Fruit fly (Drosophila melanogaster) whole organism, pupa: ENCODE results near the gene Spn28Dc.

Experiments
- CG10348 ChIP-seq: fragments of 200-800 bp; sonication (Bioruptor generic); IDR thresholded peaks from 2 replicates; pipeline ENCODE4 v1.3.6; 2022; ENCODE audit warnings: missing biosample characterization, missing genetic modification characterization
- CG12605 ChIP-seq: fragments of 200-800 bp; sonication (Bioruptor generic); IDR thresholded peaks from 2 replicates; pipeline ENCODE4 v1.3.6; 2022; ENCODE audit warnings: missing biosample characterization, missing genetic modification characterization
- CG13204 ChIP-seq: fragments of 200-800 bp; sonication (Bioruptor generic); optimal IDR thresholded peaks from 2 replicates; lab custom pipeline; 2018; ENCODE audit warnings: missing biosample characterization, mild to moderate bottlenecking, missing genetic modification characterization, moderate library complexity
- CG14655 ChIP-seq: fragments of 200-800 bp; sonication (Bioruptor generic); optimal IDR thresholded peaks from 3 replicates; lab custom pipeline; 2017; ENCODE audit warnings: mild to moderate bottlenecking, missing biosample characterization, missing genetic modification reagents, missing genetic modification characterization
- CG15710 ChIP-seq: fragments of 200-800 bp; sonication (Bioruptor generic); optimal IDR thresholded peaks from 2 replicates; lab custom pipeline; 2018; ENCODE audit warnings: missing biosample characterization, mild to moderate bottlenecking, missing genetic modification characterization, moderate library complexity
- CG17806 ChIP-seq: fragments of 200-800 bp; sonication (Bioruptor generic); optimal IDR thresholded peaks from 2 replicates; lab custom pipeline; 2018; ENCODE audit warnings: missing biosample characterization, mild to moderate bottlenecking, missing genetic modification characterization, moderate library complexity
- CG32121 ChIP-seq: fragments of 200-800 bp; sonication (Bioruptor generic); IDR thresholded peaks from 2 replicates; pipeline ENCODE4 v1.3.6; 2022; ENCODE audit warnings: missing biosample characterization, missing genetic modification characterization
- CG34367 ChIP-seq: fragments of 200-800 bp; sonication (Bioruptor generic); optimal IDR thresholded peaks from 2 replicates; lab custom pipeline; 2018; ENCODE audit warnings: missing biosample characterization, mild to moderate bottlenecking, missing genetic modification characterization
- CG4496 ChIP-seq: fragments of 200-800 bp; sonication (Bioruptor generic); IDR thresholded peaks from 3 replicates; pipeline ENCODE4 v1.3.6; 2022; ENCODE audit warnings: missing biosample characterization, missing genetic modification characterization
- CG8159 ChIP-seq: fragments of 200-800 bp; sonication (Bioruptor generic); optimal IDR thresholded peaks from 3 replicates; lab custom pipeline; 2018; ENCODE audit warnings: missing biosample characterization, mild to moderate bottlenecking, missing genetic modification characterization, moderate library complexity
- CG8301 ChIP-seq: fragments of 200-800 bp; sonication (Bioruptor generic); optimal IDR thresholded peaks from 2 replicates; lab custom pipeline; 2018; ENCODE audit warnings: missing biosample characterization, mild to moderate bottlenecking, missing genetic modification characterization
- CG9948 ChIP-seq: fragments of 200-800 bp; sonication (Bioruptor generic); optimal IDR thresholded peaks from 2 replicates; lab custom pipeline; 2018; ENCODE audit warnings: missing biosample characterization, mild to moderate bottlenecking, missing genetic modification characterization, moderate library complexity
- D1 ChIP-seq: fragments of 200-800 bp; sonication (Bioruptor generic); optimal IDR thresholded peaks from 2 replicates; lab custom pipeline; 2018; ENCODE audit warnings: missing biosample characterization, mild to moderate bottlenecking, missing genetic modification characterization, moderate library complexity
- EcR ChIP-seq: fragments of 200-800 bp; sonication (Bioruptor generic); optimal IDR thresholded peaks from 3 replicates; lab custom pipeline; 2019; ENCODE audit warnings: missing biosample characterization, missing genetic modification characterization, mild to moderate bottlenecking, moderate library complexity, missing genetic modification reagents
- Ets98B ChIP-seq: fragments of 200-800 bp; sonication (Bioruptor generic); IDR thresholded peaks from 2 replicates; pipeline ENCODE4 v1.3.6; 2022; ENCODE audit warnings: missing biosample characterization, missing genetic modification characterization
- Pif1A ChIP-seq: fragments of 200-800 bp; sonication (Bioruptor generic); optimal IDR thresholded peaks from 3 replicates; lab custom pipeline; 2016; ENCODE audit warnings: missing biosample characterization, missing genetic modification characterization
- Pif1B ChIP-seq: fragments of 200-800 bp; sonication (Bioruptor generic); optimal IDR thresholded peaks from 3 replicates; lab custom pipeline; 2016; ENCODE audit warnings: missing biosample characterization, missing genetic modification characterization
- Snoo ChIP-seq: fragments of 200-800 bp; sonication (Bioruptor generic); optimal IDR thresholded peaks from 3 replicates; lab custom pipeline; 2017; ENCODE audit warnings: missing biosample characterization, mild to moderate bottlenecking, missing genetic modification characterization, inconsistent platforms
- fd96Ca ChIP-seq: fragments of 200-800 bp; sonication (Bioruptor generic); IDR thresholded peaks from 3 replicates; pipeline ENCODE4 v1.3.6; 2022; ENCODE audit warnings: missing biosample characterization, missing genetic modification characterization
- gl ChIP-seq: fragments of 200-800 bp; sonication (Bioruptor generic); optimal IDR thresholded peaks from 2 replicates; lab custom pipeline; 2018; ENCODE audit warnings: missing biosample characterization, mild to moderate bottlenecking, missing genetic modification characterization
- rn ChIP-seq: fragments of 200-800 bp; sonication (Bioruptor generic); IDR thresholded peaks from 2 replicates; pipeline ENCODE4 v1.3.6; 2022; ENCODE audit warnings: missing biosample characterization, missing genetic modification characterization

The Spn28Dc gene

DNA sequence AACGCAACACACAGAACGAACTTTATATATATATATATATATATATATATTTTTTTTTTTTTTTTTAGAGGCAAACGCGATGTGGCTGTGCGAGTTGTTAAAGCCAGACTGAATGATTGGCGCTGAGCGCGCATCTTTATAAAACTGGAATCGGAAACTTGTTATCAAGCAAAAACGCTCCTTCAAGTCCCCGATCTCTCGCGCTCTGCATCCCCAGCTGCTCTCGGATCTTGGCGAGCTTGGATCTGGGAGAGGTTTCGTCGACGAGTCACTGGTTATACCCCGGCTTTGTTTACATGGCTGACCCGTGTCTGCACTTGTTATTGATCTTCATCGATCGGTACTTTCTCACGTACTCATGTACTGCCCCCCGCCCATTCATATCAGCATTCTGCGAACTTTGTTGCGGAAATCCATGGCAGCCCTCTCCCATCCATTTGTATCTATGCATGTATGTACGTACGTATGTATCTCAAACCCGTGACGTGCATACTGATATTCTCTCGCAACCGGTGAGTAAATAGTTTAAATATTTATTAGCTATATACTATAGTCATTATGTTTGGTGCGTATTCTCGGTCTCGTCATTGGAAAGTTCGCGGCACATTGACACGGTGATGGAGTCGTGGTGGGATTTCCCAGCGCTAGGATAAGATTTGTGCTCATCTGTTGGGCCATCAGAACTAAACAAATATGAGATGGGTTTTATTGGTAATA lies at the start of gene Spn28Dc:
Gene Spn28Dc (minus strand): TSS at position 51 of the 717 bp plus-strand sequence.
- no peak for TF ChIP-seq CG4496 (GFP tag; lab: Robert Waterston, UW)
- peak; percentile 13 for TF ChIP-seq CG13204 (GFP tag; lab: Kevin White, UChicago)
- no peak for TF ChIP-seq CG8301 (tag; lab: Kevin White, UChicago)
- no peak for TF ChIP-seq CG14655
- TF ChIP-seq gl (tag; lab: Kevin White, UChicago) = peak; percentile 33
- 0 out of 3 replicates have a peak, but pooled peaks have one; percentile 25 for TF ChIP-seq fd96Ca (GFP tag; lab: Robert Waterston, UW)
- TF ChIP-seq Pif1A = no peak
- no peak for TF ChIP-seq CG34367 (tag; lab: Kevin White, UChicago)
- TF ChIP-seq CG9948 (tag; lab: Kevin White, UChicago) = no peak
- TF ChIP-seq Pif1B (GFP tag; lab: Kevin White, UChicago) = peak; percentile 44
- TF ChIP-seq Snoo (tag; lab: Kevin White, UChicago) = peak; percentile 29
- no peak for TF ChIP-seq CG12605 (GFP tag; lab: Robert Waterston, UW)
- TF ChIP-seq CG32121 (GFP tag; lab: Robert Waterston, UW) = no peak
- TF ChIP-seq CG17806 = no peak
- TF ChIP-seq EcR (GFP tag; lab: Kevin White, UChicago) = peak; percentile 72
- TF ChIP-seq Ets98B (GFP tag; lab: Robert Waterston, UW) = no peak
- no peak for TF ChIP-seq D1 (tag; lab: Kevin White, UChicago)
- TF ChIP-seq CG10348 (GFP tag; lab: Robert Waterston, UW) = no peak
- TF ChIP-seq CG8159 (tag; lab: Kevin White, UChicago) = no peak
- TF ChIP-seq CG15710 = no peak

- TF ChIP-seq CG4496 (GFP tag; lab: Robert Waterston, UW) (no peak), CG8159 (tag; lab: Kevin White, UChicago) (no peak), fd96Ca (GFP tag; lab: Robert Waterston, UW) (no peak), D1 (tag; lab: Kevin White, UChicago) (no peak), Pif1A (no peak), gl (tag; lab: Kevin White, UChicago) (no peak), Ets98B (GFP tag; lab: Robert Waterston, UW) (no peak), EcR (GFP tag; lab: Kevin White, UChicago) (no peak), CG9948 (tag; lab: Kevin White, UChicago) (no peak), CG8301 (tag; lab: Kevin White, UChicago) (no peak), Pif1B (GFP tag; lab: Kevin White, UChicago) (no peak), CG34367 (tag; lab: Kevin White, UChicago) (no peak), CG10348 (GFP tag; lab: Robert Waterston, UW) (no peak), CG17806 (no peak), CG32121 (GFP tag; lab: Robert Waterston, UW) (no peak), CG12605 (GFP tag; lab: Robert Waterston, UW) (no peak), CG13204 (GFP tag; lab: Kevin White, UChicago) (no peak), rn (GFP tag; lab: Robert Waterston, UW) (no peak), Snoo (tag; lab: Kevin White, UChicago) (no peak), CG14655 (no peak)
- TF ChIP-seq, all 21 proteins: peak for 0
Observed at dm6 chr2L:8043282-8043668, 36.3 kb upstream of the Spn28Dc start, which contains the start of gene Megf8. Gene Megf8 (plus strand): TSS chr2L:8043471.

- no peak for TF ChIP-seq CG32121 (GFP tag; lab: Robert Waterston, UW)
- peak; percentile 6 for TF ChIP-seq Snoo (tag; lab: Kevin White, UChicago)
- TF ChIP-seq gl (tag; lab: Kevin White, UChicago) = peak; percentile 33
- no peak; the same call in 2 of the 3 replicates for TF ChIP-seq CG4496 (GFP tag; lab: Robert Waterston, UW)
- TF ChIP-seq EcR (GFP tag; lab: Kevin White, UChicago) = no peak
- no peak for TF ChIP-seq CG8301 (tag; lab: Kevin White, UChicago)
- no peak; the same call in 1 of the 2 replicates for TF ChIP-seq CG12605 (GFP tag; lab: Robert Waterston, UW)
- TF ChIP-seq rn (GFP tag; lab: Robert Waterston, UW) = no peak
- TF ChIP-seq Pif1B (GFP tag; lab: Kevin White, UChicago) = no peak
- TF ChIP-seq CG17806 = no peak
- no peak for TF ChIP-seq CG13204 (GFP tag; lab: Kevin White, UChicago)
- peak; percentile 34 for TF ChIP-seq CG15710
- TF ChIP-seq Ets98B (GFP tag; lab: Robert Waterston, UW) = peak; percentile 28; the same call in 1 of the 2 replicates
- TF ChIP-seq CG34367 (tag; lab: Kevin White, UChicago) = peak; percentile 12
- TF ChIP-seq CG8159 (tag; lab: Kevin White, UChicago) = peak; percentile 18
- no peak for TF ChIP-seq CG10348 (GFP tag; lab: Robert Waterston, UW)
- TF ChIP-seq D1 (tag; lab: Kevin White, UChicago) = no peak
- peak; percentile 34; the same call in 1 of the 3 replicates for TF ChIP-seq fd96Ca (GFP tag; lab: Robert Waterston, UW)
- no peak for TF ChIP-seq Pif1A
- TF ChIP-seq CG9948 (tag; lab: Kevin White, UChicago) = no peak
- no peak for TF ChIP-seq CG14655
Observed at dm6 chr2L:8042645-8043281, 35.8 kb upstream of the Spn28Dc start, which contains the start of gene RpL36A. Gene RpL36A (minus strand): TSS chr2L:8042909.

- TF ChIP-seq CG14655 (no peak), D1 (tag; lab: Kevin White, UChicago) (no peak), CG4496 (GFP tag; lab: Robert Waterston, UW) (no peak), rn (GFP tag; lab: Robert Waterston, UW) (no peak), CG15710 (no peak), CG9948 (tag; lab: Kevin White, UChicago) (no peak), Pif1B (GFP tag; lab: Kevin White, UChicago) (no peak), CG10348 (GFP tag; lab: Robert Waterston, UW) (no peak), CG12605 (GFP tag; lab: Robert Waterston, UW) (no peak), fd96Ca (GFP tag; lab: Robert Waterston, UW) (no peak), CG8301 (tag; lab: Kevin White, UChicago) (no peak)
Observed at dm6 chr2L:8040872-8041271, 33.9 kb upstream of the Spn28Dc start, which contains the start of gene CCDC53. Gene CCDC53 (plus strand): TSS chr2L:8041106.
